Worm (Caenorhabditis elegans) whole organism, L3 larva: ENCODE measurements around the gene R09H10.5.

Experiments used
- R02D3.7 ChIP-seq: fragments of 150-350 bp; optimal IDR thresholded peaks from 2 replicates; lab custom pipeline; 2014; ENCODE audit warnings: missing biosample characterization, missing genetic modification characterization
- ZK546.5 ChIP-seq: sonication (generic microtip); optimal IDR thresholded peaks from 2 replicates; lab custom pipeline; 2017; ENCODE audit warnings: missing biosample characterization, missing genetic modification characterization
- aly-2 ChIP-seq: fragments of 150-350 bp; optimal IDR thresholded peaks from 2 replicates; lab custom pipeline; 2014; ENCODE audit warnings: missing biosample characterization, missing genetic modification characterization
- ceh-16 ChIP-seq: sonication (generic microtip); optimal IDR thresholded peaks from 2 replicates; lab custom pipeline; 2017; ENCODE audit warnings: missing biosample characterization, missing genetic modification characterization
- ceh-28 ChIP-seq: fragments of 150-350 bp; optimal IDR thresholded peaks from 2 replicates; lab custom pipeline; 2014; ENCODE audit warnings: missing biosample characterization, missing genetic modification reagents, missing genetic modification characterization
- ceh-82 ChIP-seq: fragments of 150-350 bp; optimal IDR thresholded peaks from 2 replicates; lab custom pipeline; 2014; ENCODE audit warnings: missing biosample characterization, missing genetic modification characterization
- ceh-9 ChIP-seq: sonication (generic microtip); optimal IDR thresholded peaks from 2 replicates; lab custom pipeline; 2018; ENCODE audit warnings: missing biosample characterization, missing genetic modification characterization
- egl-5 ChIP-seq: fragments of 150-350 bp; optimal IDR thresholded peaks from 2 replicates; lab custom pipeline; 2017; ENCODE audit warnings: missing biosample characterization, missing genetic modification reagents, missing genetic modification characterization, inconsistent platforms
- elt-2 ChIP-seq: sonication (generic microtip); optimal IDR thresholded peaks from 2 replicates; lab custom pipeline; 2016; ENCODE audit warnings: missing genetic modification reagents, mild to moderate bottlenecking, missing genetic modification characterization, missing compliant biosample characterization
- elt-3 ChIP-seq, 3 experiments: fragments of 150-350 bp in 1 of 3; sonication (generic microtip) in 2 of 3; optimal IDR thresholded peaks; 2 replicates in 2 of 3; 4 replicates in 1 of 3; lab custom pipeline; 2014 to 2017; ENCODE audit warnings: missing biosample characterization in 3 of 3, missing genetic modification characterization in 3 of 3
- eor-1 ChIP-seq, 2 experiments: fragments of 150-350 bp; optimal IDR thresholded peaks; 2 replicates each; lab custom pipeline; 2014 to 2018; ENCODE audit warnings: missing biosample characterization in 2 of 2, missing genetic modification characterization in 2 of 2
- fkh-10 ChIP-seq: sonication (generic microtip); optimal IDR thresholded peaks from 2 replicates; lab custom pipeline; 2017; ENCODE audit warnings: missing biosample characterization, missing genetic modification reagents, missing genetic modification characterization
- fkh-2 ChIP-seq: fragments of 150-350 bp; optimal IDR thresholded peaks from 2 replicates; lab custom pipeline; 2014; ENCODE audit warnings: missing biosample characterization, missing genetic modification reagents, missing genetic modification characterization
- lsy-12 ChIP-seq: sonication (generic microtip); optimal IDR thresholded peaks from 2 replicates; lab custom pipeline; 2016; ENCODE audit warnings: mild to moderate bottlenecking, missing genetic modification characterization, missing compliant biosample characterization
- mdl-1 ChIP-seq: fragments of 150-350 bp; optimal IDR thresholded peaks from 2 replicates; lab custom pipeline; 2014; ENCODE audit warnings: missing biosample characterization, missing genetic modification characterization
- nhr-11 ChIP-seq: fragments of 150-350 bp; optimal IDR thresholded peaks from 2 replicates; lab custom pipeline; 2014; ENCODE audit warnings: missing biosample characterization, missing genetic modification characterization
- nhr-12 ChIP-seq: fragments of 150-350 bp; optimal IDR thresholded peaks from 2 replicates; lab custom pipeline; 2014; ENCODE audit warnings: missing biosample characterization, missing genetic modification characterization
- nhr-23 ChIP-seq: fragments of 150-350 bp; optimal IDR thresholded peaks from 2 replicates; lab custom pipeline; 2014; ENCODE audit warnings: missing biosample characterization, missing genetic modification reagents, missing genetic modification characterization
- nhr-25 ChIP-seq: sonication (generic microtip); optimal IDR thresholded peaks from 2 replicates; lab custom pipeline; 2017; ENCODE audit warnings: missing biosample characterization, missing genetic modification characterization
- nhr-28 ChIP-seq: fragments of 150-350 bp; optimal IDR thresholded peaks from 2 replicates; lab custom pipeline; 2014; ENCODE audit warnings: missing biosample characterization, missing genetic modification characterization
- nhr-67 ChIP-seq: fragments of 150-350 bp; optimal IDR thresholded peaks from 2 replicates; lab custom pipeline; 2014; ENCODE audit warnings: missing biosample characterization, missing genetic modification characterization
- pha-4 ChIP-seq: fragments of 150-350 bp; optimal IDR thresholded peaks from 2 replicates; lab custom pipeline; 2014; ENCODE audit warnings: missing biosample characterization, missing genetic modification reagents, missing genetic modification characterization
- pqm-1 ChIP-seq: fragments of 150-350 bp; optimal IDR thresholded peaks from 2 replicates; lab custom pipeline; 2017; ENCODE audit warnings: missing biosample characterization, missing genetic modification characterization, inconsistent platforms
- sea-2 ChIP-seq: fragments of 150-350 bp; sonication (generic microtip); optimal IDR thresholded peaks from 4 replicates; lab custom pipeline; 2014; ENCODE audit warnings: missing biosample characterization, missing genetic modification reagents, missing genetic modification characterization
- skn-1 ChIP-seq: fragments of 150-350 bp; optimal IDR thresholded peaks from 2 replicates; lab custom pipeline; 2014; ENCODE audit warnings: missing biosample characterization, missing genetic modification characterization
- unc-39 ChIP-seq: sonication (generic microtip); optimal IDR thresholded peaks from 4 replicates; lab custom pipeline; 2017; ENCODE audit warnings: missing biosample characterization, missing genetic modification characterization
- unc-62 ChIP-seq: fragments of 150-350 bp; sonication (generic microtip); optimal IDR thresholded peaks from 4 replicates; lab custom pipeline; 2014; ENCODE audit warnings: missing biosample characterization, missing genetic modification reagents, missing genetic modification characterization
- zag-1 ChIP-seq: fragments of 150-350 bp; optimal IDR thresholded peaks from 2 replicates; lab custom pipeline; 2014; ENCODE audit warnings: missing biosample characterization, missing genetic modification characterization
- ztf-11 ChIP-seq: fragments of 150-350 bp; optimal IDR thresholded peaks from 2 replicates; lab custom pipeline; 2014; ENCODE audit warnings: missing biosample characterization, missing genetic modification characterization
- ztf-4 ChIP-seq: fragments of 150-350 bp; optimal IDR thresholded peaks from 2 replicates; lab custom pipeline; 2014; ENCODE audit warnings: missing biosample characterization, missing genetic modification characterization

Gene R09H10.5

DNA sequence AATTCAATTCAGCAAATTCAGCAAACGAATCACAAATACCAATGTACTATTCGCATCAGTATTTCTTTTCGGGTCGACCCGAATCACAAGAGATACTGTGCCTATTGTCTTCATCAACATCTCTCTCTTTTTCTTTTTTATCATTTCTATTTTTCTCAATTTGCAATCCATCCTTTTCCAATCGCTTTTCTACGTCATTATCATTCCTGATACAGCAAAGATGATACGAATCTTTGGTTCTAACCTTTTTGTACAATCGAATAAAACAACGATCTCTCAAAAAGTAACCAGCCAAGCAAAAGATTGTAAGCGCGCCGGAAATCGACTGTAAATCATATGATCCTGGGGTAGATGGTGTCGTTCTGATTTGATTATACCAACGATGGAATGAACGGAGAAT, 18.7 kb downstream of the R09H10.5 start:
- TF ChIP-seq pqm-1 (tag; lab: Kevin White, UChicago) (no peak), elt-2 (no peak), ceh-28 (tag; lab: Kevin White, UChicago) (no peak)

DNA sequence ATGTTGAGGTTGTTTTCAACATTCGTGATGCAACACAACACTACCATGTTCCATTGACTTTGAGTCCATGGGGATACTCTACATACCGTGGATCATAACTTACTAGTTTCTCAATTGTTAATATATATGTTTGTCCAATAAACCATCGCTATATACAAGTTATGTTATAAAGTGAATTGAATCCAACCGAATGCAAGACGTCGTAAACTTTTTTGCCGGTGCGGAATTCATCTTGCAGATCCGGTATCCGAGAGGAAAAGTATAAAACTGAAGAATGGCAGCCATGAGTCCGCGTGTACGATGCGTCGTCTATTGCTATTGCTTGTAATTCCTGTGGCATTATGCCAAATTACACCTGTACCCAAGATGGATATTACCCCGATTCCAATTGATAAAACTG, 20.4 kb downstream of the R09H10.5 start, which contains the start of gene R09H10.6:
R09H10.6 (plus strand) TSS at position 301 of the 400 bp plus-strand sequence.
- TF ChIP-seq unc-39 (no peak), pha-4 (tag; lab: Kevin White, UChicago) (no peak), fkh-2 (tag; lab: Kevin White, UChicago) (no peak), unc-62 (GFP tag; lab: Kevin White, UChicago) (no peak), elt-3 (tag; optimal IDR thresholded peaks at IDR 0.05; lab: Kevin White, UChicago) (no peak), eor-1 (tag; optimal IDR thresholded peaks at IDR 0.05; lab: Kevin White, UChicago) (no peak)

DNA sequence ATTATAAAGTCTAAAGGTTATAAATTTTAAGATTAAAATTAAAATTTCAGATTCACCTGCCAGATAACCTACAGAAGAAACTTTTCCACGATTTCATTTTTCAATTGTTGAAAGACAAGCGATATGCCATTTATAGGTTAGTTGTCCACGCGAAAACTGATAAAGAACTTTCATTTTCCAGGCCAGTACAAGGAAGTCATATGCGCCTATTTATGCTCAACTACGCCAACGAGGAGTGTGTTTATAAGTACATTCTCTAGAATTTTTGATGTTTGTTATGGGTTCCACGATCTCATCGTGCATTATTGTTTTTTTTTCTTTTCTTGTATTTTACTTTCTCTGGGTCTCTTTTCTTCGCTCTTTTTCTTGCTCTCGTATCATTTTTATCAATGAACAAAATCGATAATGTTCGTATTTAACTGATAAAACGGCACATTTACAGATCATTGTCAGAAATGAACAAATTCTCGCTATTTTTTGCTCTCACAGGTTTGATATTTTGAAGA, 22.0 kb downstream of the R09H10.5 start, which contains the start of gene R09H10.3:
R09H10.3 (plus strand) TSS at position 456 of the 506 bp plus-strand sequence.
- peak; percentile 19 for TF ChIP-seq pqm-1 (tag; lab: Kevin White, UChicago)
- TF ChIP-seq mdl-1 (tag; lab: Kevin White, UChicago): no peak
- peak; percentile 77 for TF ChIP-seq elt-2

DNA sequence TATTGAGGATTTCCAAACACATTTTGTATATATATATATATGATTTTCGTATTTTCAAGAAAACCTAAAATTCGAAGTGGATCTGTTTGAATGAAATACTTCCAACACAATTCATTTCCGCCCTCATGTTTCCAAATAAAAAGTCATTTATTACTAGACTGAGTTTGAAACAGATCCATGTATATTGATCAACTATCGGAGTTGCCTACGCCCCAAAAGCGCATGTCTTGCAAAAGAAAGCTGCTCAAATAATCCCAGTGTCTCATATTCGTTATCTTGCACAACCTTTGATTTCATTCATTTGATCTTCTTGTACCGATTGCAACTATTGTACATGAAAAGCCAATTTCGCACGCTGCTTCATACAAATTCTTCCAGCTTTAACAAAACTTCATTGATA, 26.0 kb downstream of the R09H10.5 start, which contains the start of gene R09H10.2:
R09H10.2 (plus strand) TSS at position 301 of the 400 bp plus-strand sequence.
- TF ChIP-seq aly-2 (tag; lab: Kevin White, UChicago): no peak
- TF ChIP-seq pha-4 (tag; lab: Kevin White, UChicago): no peak
- no peak for TF ChIP-seq elt-2
- TF ChIP-seq ZK546.5 (tag; lab: Kevin White, UChicago): no peak
- TF ChIP-seq nhr-23 (tag; lab: Kevin White, UChicago): no peak
- TF ChIP-seq egl-5 (tag; lab: Kevin White, UChicago): no peak
- no peak for TF ChIP-seq zag-1
- TF ChIP-seq nhr-67 (tag; lab: Kevin White, UChicago): no peak
- TF ChIP-seq skn-1 (tag; lab: Kevin White, UChicago): no peak
- TF ChIP-seq R02D3.7 (tag; lab: Kevin White, UChicago): no peak
- no peak for TF ChIP-seq fkh-2 (tag; lab: Kevin White, UChicago)
- no peak for TF ChIP-seq nhr-28 (tag; lab: Kevin White, UChicago)
- no peak for TF ChIP-seq pqm-1 (tag; lab: Kevin White, UChicago)
- no peak for TF ChIP-seq ceh-16 (tag; lab: Kevin White, UChicago)
- no peak for TF ChIP-seq nhr-11 (tag; lab: Kevin White, UChicago)

DNA sequence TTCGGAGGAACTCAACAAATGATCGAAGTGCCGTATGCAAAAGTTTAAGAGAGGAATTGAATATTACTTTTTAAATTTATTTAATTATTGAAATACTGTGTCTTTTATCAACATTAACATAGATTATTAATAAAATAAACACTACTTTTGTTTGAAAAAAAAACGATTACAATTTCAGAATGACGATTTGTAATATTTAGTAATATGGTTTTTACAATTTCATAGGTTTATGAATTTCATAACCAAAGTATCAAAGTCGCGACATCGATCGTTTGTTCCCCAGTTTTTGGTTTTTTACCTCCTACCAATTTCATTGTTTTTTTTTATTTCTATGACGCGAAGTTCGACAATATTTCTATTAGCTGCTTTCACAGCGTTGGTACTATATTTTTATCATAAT, 28.6 kb downstream of the R09H10.5 start, which contains the start of gene R09H10.1:
R09H10.1 (plus strand) TSS at position 301 of the 400 bp plus-strand sequence.
- no peak for TF ChIP-seq sea-2 (GFP tag; lab: Kevin White, UChicago)
- no peak for TF ChIP-seq pha-4 (tag; lab: Kevin White, UChicago)
- no peak for TF ChIP-seq nhr-12 (tag; lab: Kevin White, UChicago)
- TF ChIP-seq ceh-28 (tag; lab: Kevin White, UChicago): no peak
- no peak for TF ChIP-seq elt-2
- TF ChIP-seq nhr-67 (tag; lab: Kevin White, UChicago): no peak
- no peak for TF ChIP-seq lsy-12 (tag; lab: Kevin White, UChicago)
- TF ChIP-seq ceh-82 (tag; lab: Kevin White, UChicago): no peak
- TF ChIP-seq eor-1 (tag; optimal IDR thresholded peaks at IDR 0.05; lab: Kevin White, UChicago): no peak
- no peak for TF ChIP-seq nhr-23 (tag; lab: Kevin White, UChicago)
- no peak for TF ChIP-seq ztf-11 (tag; lab: Kevin White, UChicago)
- no peak for TF ChIP-seq ceh-9 (tag; lab: Kevin White, UChicago)
- TF ChIP-seq R02D3.7 (tag; lab: Kevin White, UChicago): no peak
- no peak for TF ChIP-seq skn-1 (tag; lab: Kevin White, UChicago)
- no peak for TF ChIP-seq fkh-2 (tag; lab: Kevin White, UChicago)
- TF ChIP-seq fkh-10 (GFP tag; lab: Kevin White, UChicago): no peak

DNA sequence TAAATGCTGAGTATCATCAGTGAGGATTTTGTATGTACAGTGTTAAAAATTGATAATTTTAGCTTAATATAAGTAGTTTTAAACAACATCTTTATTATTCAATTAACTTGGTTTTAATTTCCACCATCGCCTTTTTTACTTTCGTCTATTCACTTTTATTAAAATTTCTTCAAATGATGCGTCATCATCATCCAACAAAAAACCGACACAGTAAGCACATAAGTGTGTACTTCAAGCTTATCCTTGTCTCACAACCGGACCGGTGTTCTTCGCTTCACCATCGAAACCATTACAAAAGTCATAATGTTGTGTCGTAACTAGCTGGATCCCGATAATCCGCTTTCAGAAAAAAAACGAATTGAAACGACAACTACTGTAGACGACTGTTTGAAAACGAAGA, 32.1 kb downstream of the R09H10.5 start, which contains the start of gene C43F9.11:
C43F9.11 (plus strand) TSS at position 301 of the 400 bp plus-strand sequence.
- TF ChIP-seq lsy-12 (tag; lab: Kevin White, UChicago) (no peak), sea-2 (GFP tag; lab: Kevin White, UChicago) (no peak), nhr-25 (no peak), nhr-11 (tag; lab: Kevin White, UChicago) (no peak), eor-1 (tag; optimal IDR thresholded peaks at IDR 0.05; lab: Kevin White, UChicago) (no peak), R02D3.7 (tag; lab: Kevin White, UChicago) (no peak), ztf-4 (tag; lab: Kevin White, UChicago) (no peak)
- TF ChIP-seq, all 47 proteins: peak for 0
